Fruit fly (Drosophila melanogaster) whole organism, embryonic: ENCODE results near the gene CG7582.

Experiments used
- CG10267 ChIP-seq: fragments of 200-800 bp; sonication (Bioruptor generic); optimal IDR thresholded peaks from 2 replicates; lab custom pipeline; 2018; ENCODE audit warnings: missing biosample characterization, mild to moderate bottlenecking, missing genetic modification characterization, moderate library complexity
- CG10543 ChIP-seq: fragments of 200-800 bp; sonication (Bioruptor generic); optimal IDR thresholded peaks from 3 replicates; lab custom pipeline; 2017; ENCODE audit warnings: missing biosample characterization, mild to moderate bottlenecking, missing genetic modification characterization, moderate library complexity
- CG11093 ChIP-seq: fragments of 200-800 bp; sonication (Bioruptor generic); IDR thresholded peaks from 3 replicates; pipeline ENCODE4 v1.3.6; 2022; ENCODE audit warnings: missing biosample characterization, missing genetic modification characterization
- CG11398 ChIP-seq: fragments of 200-800 bp; sonication (Bioruptor generic); optimal IDR thresholded peaks from 2 replicates; lab custom pipeline; 2016; ENCODE audit warnings: missing biosample characterization, missing genetic modification characterization
- CG12071 ChIP-seq: fragments of 200-800 bp; sonication (Bioruptor generic); optimal IDR thresholded peaks from 3 replicates; lab custom pipeline; 2018; ENCODE audit warnings: missing biosample characterization, mild to moderate bottlenecking, missing genetic modification characterization
- CG12236 ChIP-seq: fragments of 200-800 bp; sonication (Bioruptor generic); optimal IDR thresholded peaks from 2 replicates; lab custom pipeline; 2016; ENCODE audit warnings: missing biosample characterization, missing genetic modification characterization
- CG12391 ChIP-seq: fragments of 200-800 bp; sonication (Bioruptor generic); optimal IDR thresholded peaks from 3 replicates; lab custom pipeline; 2018; ENCODE audit warnings: missing biosample characterization, mild to moderate bottlenecking, missing genetic modification characterization, moderate library complexity
- CG13123 ChIP-seq: fragments of 200-800 bp; sonication (Bioruptor generic); optimal IDR thresholded peaks from 2 replicates; lab custom pipeline; 2016; ENCODE audit warnings: missing biosample characterization, missing genetic modification characterization
- CG13775 ChIP-seq: fragments of 200-800 bp; sonication (Bioruptor generic); optimal IDR thresholded peaks from 3 replicates; lab custom pipeline; 2017; ENCODE audit warnings: missing biosample characterization, mild to moderate bottlenecking, missing genetic modification characterization
- CG15269 ChIP-seq: fragments of 200-800 bp; sonication (Bioruptor generic); optimal IDR thresholded peaks from 2 replicates; lab custom pipeline; 2018; ENCODE audit warnings: missing biosample characterization, mild to moderate bottlenecking, missing genetic modification characterization, moderate library complexity
- CG16815 ChIP-seq: fragments of 200-800 bp; sonication (Bioruptor generic); optimal IDR thresholded peaks from 3 replicates; lab custom pipeline; 2017; ENCODE audit warnings: missing biosample characterization, mild to moderate bottlenecking, missing genetic modification characterization
- CG17802 ChIP-seq: fragments of 200-800 bp; sonication (Bioruptor generic); optimal IDR thresholded peaks from 2 replicates; lab custom pipeline; 2018; ENCODE audit warnings: missing biosample characterization, mild to moderate bottlenecking, missing genetic modification characterization, moderate library complexity
- CG17912 ChIP-seq: fragments of 200-800 bp; sonication (Bioruptor generic); optimal IDR thresholded peaks from 2 replicates; lab custom pipeline; 2018; ENCODE audit warnings: missing biosample characterization, mild to moderate bottlenecking, missing genetic modification characterization
- CG1832 ChIP-seq: fragments of 200-800 bp; sonication (Bioruptor generic); optimal IDR thresholded peaks from 2 replicates; lab custom pipeline; 2017; ENCODE audit warnings: missing biosample characterization, mild to moderate bottlenecking, missing genetic modification characterization, inconsistent platforms
- CG18476 ChIP-seq: fragments of 200-800 bp; sonication (Bioruptor generic); optimal IDR thresholded peaks from 2 replicates; lab custom pipeline; 2016; ENCODE audit warnings: missing biosample characterization, mild to moderate bottlenecking, missing genetic modification characterization
- CG18764 ChIP-seq: fragments of 200-800 bp; sonication (Bioruptor generic); optimal IDR thresholded peaks from 3 replicates; lab custom pipeline; 2016; ENCODE audit warnings: missing biosample characterization, missing genetic modification characterization
- CG3281 ChIP-seq: fragments of 200-800 bp; sonication (Bioruptor generic); optimal IDR thresholded peaks from 3 replicates; lab custom pipeline; 2017; ENCODE audit warnings: missing biosample characterization, mild to moderate bottlenecking, missing genetic modification characterization
- CG33213 ChIP-seq: fragments of 200-800 bp; sonication (Bioruptor generic); optimal IDR thresholded peaks from 3 replicates; lab custom pipeline; 2016; ENCODE audit warnings: missing biosample characterization, missing genetic modification characterization
- CG34224 ChIP-seq: fragments of 200-800 bp; sonication (Bioruptor generic); IDR thresholded peaks from 3 replicates; pipeline ENCODE4 v1.3.6; 2022; ENCODE audit warnings: missing biosample characterization, missing genetic modification characterization; ENCODE audit not compliant: partially characterized antibody
- CG3847 ChIP-seq: fragments of 200-800 bp; sonication (Bioruptor generic); IDR thresholded peaks from 2 replicates; pipeline ENCODE4 v1.3.6; 2022; ENCODE audit warnings: missing biosample characterization, missing genetic modification characterization
- CG8388 ChIP-seq: fragments of 200-800 bp; sonication (Bioruptor generic); optimal IDR thresholded peaks from 2 replicates; lab custom pipeline; 2019; ENCODE audit warnings: missing biosample characterization, mild to moderate bottlenecking, missing genetic modification characterization, moderate library complexity
- CG8944 ChIP-seq: fragments of 200-800 bp; sonication (Bioruptor generic); optimal IDR thresholded peaks from 3 replicates; lab custom pipeline; 2016; ENCODE audit warnings: missing biosample characterization, missing genetic modification characterization
- D ChIP-seq, 2 experiments: fragments of 200-800 bp in 1 of 2; fragments of >200 bp in 1 of 2; sonication (Bioruptor generic) in 1 of 2; optimal IDR thresholded peaks; 2 replicates in 1 of 2; 3 replicates in 1 of 2; lab custom pipeline; 2017; ENCODE audit warnings: mild to moderate bottlenecking in 1 of 2, missing biosample characterization in 1 of 2, missing genetic modification characterization in 1 of 2, missing genetic modification reagents in 1 of 2
- Dbx ChIP-seq: fragments of 200-800 bp; sonication (Bioruptor generic); IDR thresholded peaks from 3 replicates; pipeline ENCODE4 v1.3.6; 2022; ENCODE audit warnings: missing biosample characterization, missing genetic modification characterization
- HHEX ChIP-seq: fragments of 200-800 bp; sonication (Bioruptor generic); optimal IDR thresholded peaks from 3 replicates; lab custom pipeline; 2017; ENCODE audit warnings: missing biosample characterization, mild to moderate bottlenecking, missing genetic modification characterization, missing genetic modification reagents
- Hey ChIP-seq: fragments of 200-800 bp; sonication (Bioruptor generic); optimal IDR thresholded peaks from 3 replicates; lab custom pipeline; 2018; ENCODE audit warnings: missing biosample characterization, mild to moderate bottlenecking, missing genetic modification characterization
- Jarid2 ChIP-seq: fragments of 200-800 bp; sonication (Bioruptor generic); optimal IDR thresholded peaks from 3 replicates; lab custom pipeline; 2017; ENCODE audit warnings: mild to moderate bottlenecking, missing biosample characterization, missing genetic modification reagents, missing genetic modification characterization
- Mes4 ChIP-seq: fragments of 200-800 bp; sonication (Bioruptor generic); optimal IDR thresholded peaks from 2 replicates; lab custom pipeline; 2016; ENCODE audit warnings: missing biosample characterization, missing genetic modification characterization
- Myb ChIP-seq: fragments of 200-800 bp; sonication (Bioruptor generic); optimal IDR thresholded peaks from 2 replicates; lab custom pipeline; 2016; ENCODE audit warnings: missing biosample characterization, missing genetic modification characterization
- Nf-YC ChIP-seq: fragments of 200-800 bp; optimal IDR thresholded peaks from 3 replicates; lab custom pipeline; 2019; ENCODE audit warnings: missing biosample characterization, mild to moderate bottlenecking, missing genetic modification characterization, moderate library complexity
- Oli ChIP-seq: fragments of 200-800 bp; sonication (Bioruptor generic); optimal IDR thresholded peaks from 2 replicates; lab custom pipeline; 2018; ENCODE audit warnings: missing biosample characterization, mild to moderate bottlenecking, missing genetic modification characterization, moderate library complexity
- PHDP ChIP-seq: fragments of 200-800 bp; sonication (Bioruptor generic); optimal IDR thresholded peaks from 3 replicates; lab custom pipeline; 2018; ENCODE audit warnings: missing biosample characterization, mild to moderate bottlenecking, missing genetic modification characterization, moderate library complexity
- Scr ChIP-seq: fragments of 200-800 bp; sonication (Bioruptor generic); IDR thresholded peaks from 2 replicates; pipeline ENCODE4 v1.3.6; 2022; ENCODE audit warnings: missing biosample characterization, missing genetic modification characterization; ENCODE audit not compliant: partially characterized antibody
- amos ChIP-seq: fragments of 200-800 bp; sonication (Bioruptor generic); IDR thresholded peaks from 2 replicates; pipeline ENCODE4 v1.3.6; 2022; ENCODE audit warnings: missing biosample characterization, missing genetic modification characterization; ENCODE audit not compliant: partially characterized antibody
- cato ChIP-seq: fragments of 200-800 bp; sonication (Bioruptor generic); optimal IDR thresholded peaks from 2 replicates; lab custom pipeline; 2016; ENCODE audit warnings: missing biosample characterization, missing genetic modification characterization, borderline replicate concordance
- ems ChIP-seq: fragments of 200-800 bp; sonication (Bioruptor generic); optimal IDR thresholded peaks from 3 replicates; lab custom pipeline; 2016; ENCODE audit warnings: missing biosample characterization, missing genetic modification characterization
- ewg ChIP-seq: fragments of 200-800 bp; sonication (Bioruptor generic); optimal IDR thresholded peaks from 3 replicates; lab custom pipeline; 2017; ENCODE audit warnings: mild to moderate bottlenecking, missing biosample characterization, missing genetic modification reagents, missing genetic modification characterization
- hkb ChIP-seq, 2 experiments: fragments of 200-800 bp in 1 of 2; fragments of >200 bp in 1 of 2; sonication (Bioruptor generic) in 1 of 2; IDR thresholded peaks in 1 of 2; optimal IDR thresholded peaks in 1 of 2; 2 replicates each; pipeline versions ENCODE4 v1.3.6 to Lab custom; 2017 to 2022; ENCODE audit warnings: missing biosample characterization in 1 of 2, missing genetic modification characterization in 1 of 2
- pfk ChIP-seq: fragments of 200-800 bp; sonication (Bioruptor generic); optimal IDR thresholded peaks from 2 replicates; lab custom pipeline; 2018; ENCODE audit warnings: missing biosample characterization, mild to moderate bottlenecking, missing genetic modification characterization, moderate library complexity
- phol ChIP-seq: fragments of 200-800 bp; sonication (Bioruptor generic); optimal IDR thresholded peaks from 3 replicates; lab custom pipeline; 2018; ENCODE audit warnings: missing biosample characterization, mild to moderate bottlenecking, missing genetic modification characterization, moderate library complexity
- pros ChIP-seq: fragments of 200-800 bp; sonication (Bioruptor generic); optimal IDR thresholded peaks from 3 replicates; lab custom pipeline; 2019; ENCODE audit warnings: missing biosample characterization, mild to moderate bottlenecking, missing genetic modification characterization, moderate library complexity
- sens ChIP-seq: fragments of 200-800 bp; sonication (Bioruptor generic); peaks from one replicate; lab custom pipeline; 2016; ENCODE audit warnings: missing biosample characterization, missing genetic modification characterization
- sim ChIP-seq: fragments of 200-800 bp; sonication (Bioruptor generic); IDR thresholded peaks from 2 replicates; pipeline ENCODE4 v1.3.6; 2022; ENCODE audit warnings: missing biosample characterization, missing genetic modification characterization
- sima ChIP-seq: fragments of 200-800 bp; sonication (Bioruptor generic); optimal IDR thresholded peaks from 2 replicates; lab custom pipeline; 2016; ENCODE audit warnings: missing biosample characterization, missing genetic modification characterization
- tup ChIP-seq: fragments of 200-800 bp; sonication (Bioruptor generic); optimal IDR thresholded peaks from 2 replicates; lab custom pipeline; 2016; ENCODE audit warnings: missing biosample characterization, mild to moderate bottlenecking, missing genetic modification characterization, moderate library complexity
- unpg ChIP-seq: fragments of 200-800 bp; sonication (Bioruptor generic); optimal IDR thresholded peaks from 3 replicates; lab custom pipeline; 2018; ENCODE audit warnings: missing biosample characterization, mild to moderate bottlenecking, missing genetic modification characterization, moderate library complexity
- usp ChIP-seq: fragments of >200 bp; optimal IDR thresholded peaks from 2 replicates; lab custom pipeline; 2017; ENCODE audit warnings: missing biosample characterization, missing genetic modification characterization
- vnd ChIP-seq: fragments of 200-800 bp; sonication (Bioruptor generic); IDR thresholded peaks from 3 replicates; pipeline ENCODE4 v1.3.6; 2022; ENCODE audit warnings: missing biosample characterization, missing genetic modification characterization; ENCODE audit not compliant: partially characterized antibody
- zf30C ChIP-seq: fragments of 200-800 bp; sonication (Bioruptor generic); optimal IDR thresholded peaks from 3 replicates; lab custom pipeline; 2018; ENCODE audit warnings: missing biosample characterization, mild to moderate bottlenecking, missing genetic modification characterization

The CG7582 gene

DNA sequence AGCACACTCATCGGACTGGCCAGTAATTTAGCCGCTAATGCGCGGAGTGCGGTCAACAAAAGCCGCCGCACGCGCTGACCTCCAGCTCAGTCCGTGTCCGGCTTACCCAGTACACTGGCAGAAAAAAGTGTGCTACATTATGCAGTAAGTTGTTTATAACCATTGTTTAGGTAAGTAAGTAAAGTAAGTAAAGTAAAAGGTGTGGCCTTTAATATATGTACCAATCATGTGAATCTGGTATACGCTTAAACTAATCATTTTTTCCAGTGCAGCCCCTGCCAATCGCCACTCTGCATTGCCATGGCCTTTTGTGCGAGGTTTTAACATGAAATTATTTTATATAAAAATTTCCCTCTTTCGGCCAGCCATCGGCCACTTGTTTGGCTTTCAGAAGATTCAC is 29.4 kb upstream of the CG7582 start (continued):
- TF ChIP-seq PHDP (tag; lab: Kevin White, UChicago) (no peak), hkb (optimal IDR thresholded peaks at IDR 0.05; lab: Kevin White, UChicago) (no peak), hkb (GFP tag; IDR thresholded peaks at IDR 0.05; lab: Robert Waterston, UW) (no peak), CG3281 (GFP tag; lab: Kevin White, UChicago) (no peak), CG11093 (GFP tag; lab: Robert Waterston, UW) (no peak), tup (no peak), CG13123 (no peak), CG10267 (tag; lab: Kevin White, UChicago) (no peak), D (optimal IDR thresholded peaks at IDR 0.05; lab: Kevin White, UChicago) (no peak), D (GFP tag; optimal IDR thresholded peaks at IDR 0.05; lab: Kevin White, UChicago) (no peak), CG18764 (GFP tag; lab: Kevin White, UChicago) (no peak), CG13775 (GFP tag; lab: Kevin White, UChicago) (no peak), Mes4 (GFP tag; lab: Kevin White, UChicago) (no peak), amos (GFP tag; lab: Robert Waterston, UW) (no peak), CG33213 (GFP tag; lab: Kevin White, UChicago) (no peak), zf30C (GFP tag; lab: Kevin White, UChicago) (no peak), Scr (no peak), Hey (tag; lab: Kevin White, UChicago) (no peak)

dm6 chr3R:29708322-29708721 is 26.2 kb upstream of the CG7582 start:
- TF ChIP-seq CG34224, result no peak
- TF ChIP-seq phol (tag; lab: Kevin White, UChicago), result peak; percentile 7
- no peak for TF ChIP-seq CG15269 (tag; lab: Kevin White, UChicago)
- peak; percentile 50 for TF ChIP-seq CG1832 (GFP tag; lab: Kevin White, UChicago)
- TF ChIP-seq sens, result peak; percentile 44
- no peak for TF ChIP-seq ems (GFP tag; lab: Kevin White, UChicago)
- TF ChIP-seq CG12071, result no peak
- TF ChIP-seq pfk (GFP tag; lab: Kevin White, UChicago), result no peak
- TF ChIP-seq HHEX (GFP tag; lab: Kevin White, UChicago), result no peak
- no peak for TF ChIP-seq CG16815 (GFP tag; lab: Kevin White, UChicago)
- TF ChIP-seq unpg (GFP tag; lab: Kevin White, UChicago), result no peak
- TF ChIP-seq CG10543 (GFP tag; lab: Kevin White, UChicago), result no peak
- TF ChIP-seq CG12236, result no peak
- no peak for TF ChIP-seq vnd (GFP tag; lab: Robert Waterston, UW)
- TF ChIP-seq CG12391 (tag; lab: Kevin White, UChicago), result no peak
- TF ChIP-seq CG8944 (GFP tag; lab: Kevin White, UChicago), result no peak
- TF ChIP-seq CG8388 (GFP tag; lab: Kevin White, UChicago), result no peak
- no peak for TF ChIP-seq Oli
- TF ChIP-seq sim (GFP tag; lab: Robert Waterston, UW), result no peak
- TF ChIP-seq ewg, result peak; percentile 27
- TF ChIP-seq CG17912 (GFP tag; lab: Kevin White, UChicago), result no peak
- TF ChIP-seq sima (GFP tag; lab: Kevin White, UChicago), result no peak
- no peak for TF ChIP-seq CG17802 (tag; lab: Kevin White, UChicago)
- TF ChIP-seq CG3847 (GFP tag; lab: Robert Waterston, UW), result no peak
- TF ChIP-seq pros (GFP tag; lab: Kevin White, UChicago), result no peak
- TF ChIP-seq CG18476 (GFP tag; lab: Kevin White, UChicago), result no peak
- no peak for TF ChIP-seq usp (GFP tag; lab: Kevin White, UChicago)
- no peak for TF ChIP-seq CG11398 (GFP tag; lab: Kevin White, UChicago)
- no peak for TF ChIP-seq Jarid2 (GFP tag; lab: Kevin White, UChicago)
- TF ChIP-seq Nf-YC (tag; lab: Kevin White, UChicago), result peak; percentile 41
- TF ChIP-seq cato, result no peak
- TF ChIP-seq Dbx, result no peak
- no peak for TF ChIP-seq CG11093 (GFP tag; lab: Robert Waterston, UW)
- TF ChIP-seq Myb (GFP tag; lab: Kevin White, UChicago), result no peak
